Worm (Caenorhabditis elegans): ENCODE data around the gene F22E5.11.
A peak's percentile ranks its signal among the peaks of the same experiment; 100 is the strongest.
"Not testable (repeated sequence)": the region's sequence is repeated elsewhere in the genome, so short reads cannot be mapped to it uniquely, and the experiment has no call there.

The F22E5.11 gene

DNA sequence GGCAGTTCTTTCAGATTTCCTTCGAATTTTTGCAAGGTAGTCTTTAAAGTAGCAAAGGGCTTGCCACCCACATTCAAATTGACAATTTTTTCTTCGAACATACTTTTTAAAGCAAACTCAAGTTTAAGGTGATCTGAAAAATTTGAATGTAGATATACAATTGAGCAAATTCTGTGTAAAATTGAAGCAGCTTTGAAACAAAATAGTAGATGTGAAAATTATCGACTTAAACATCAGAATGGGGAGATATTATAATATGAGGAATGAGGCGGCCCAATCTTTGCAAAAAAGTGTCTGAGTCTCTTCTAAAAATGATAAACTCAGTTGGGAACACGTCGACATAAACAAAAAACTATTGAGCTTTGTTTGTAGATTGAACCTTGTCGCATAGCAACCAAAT lies at the start of gene F22E5.11:
Gene F22E5.11, minus strand, starts transcription at position 101 of the 400 bp plus-strand sequence.
- no peak for TF ChIP-seq npax-4 (tag; optimal IDR thresholded peaks at IDR 0.05)

DNA sequence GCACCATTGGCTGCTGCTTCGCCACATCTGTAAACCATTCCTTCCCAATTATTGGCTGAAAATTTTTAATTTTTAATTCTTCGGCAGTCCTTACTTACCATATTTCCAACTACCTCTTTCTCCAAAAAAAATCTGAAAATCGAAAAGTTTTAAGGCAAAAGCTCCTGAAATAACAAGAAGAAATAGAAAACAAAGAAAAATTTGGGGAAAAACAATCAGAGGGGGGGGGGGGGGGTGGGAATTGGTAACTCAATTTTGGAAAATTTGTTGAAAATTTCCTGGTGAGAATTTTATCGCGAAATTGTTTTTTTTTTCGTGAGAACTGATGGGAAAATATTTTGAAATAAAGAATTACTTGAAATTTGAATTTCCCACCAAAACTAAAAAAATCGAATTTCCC lies 48.1 kb upstream of the F22E5.11 start, which contains the start of gene set-11:
Gene set-11, minus strand, starts transcription at position 101 of the 400 bp plus-strand sequence.
- no peak for TF ChIP-seq unc-55 (GFP tag; optimal IDR thresholded peaks at IDR 0.05)

- TF ChIP-seq ceh-9 (tag; optimal IDR thresholded peaks at IDR 0.05) (no peak), ceh-19 (GFP tag; optimal IDR thresholded peaks at IDR 0.05) (no peak), gmeb-2 (tag; optimal IDR thresholded peaks at IDR 0.05) (no peak), pha-2 (tag; optimal IDR thresholded peaks at IDR 0.05) (no peak)
These were observed 45.7 kb upstream of the F22E5.11 start, which contains the start of gene nspf-3 for ce11 chrII:2690080-2690479. Gene nspf-3 (minus strand): TSS chrII:2690180.

DNA sequence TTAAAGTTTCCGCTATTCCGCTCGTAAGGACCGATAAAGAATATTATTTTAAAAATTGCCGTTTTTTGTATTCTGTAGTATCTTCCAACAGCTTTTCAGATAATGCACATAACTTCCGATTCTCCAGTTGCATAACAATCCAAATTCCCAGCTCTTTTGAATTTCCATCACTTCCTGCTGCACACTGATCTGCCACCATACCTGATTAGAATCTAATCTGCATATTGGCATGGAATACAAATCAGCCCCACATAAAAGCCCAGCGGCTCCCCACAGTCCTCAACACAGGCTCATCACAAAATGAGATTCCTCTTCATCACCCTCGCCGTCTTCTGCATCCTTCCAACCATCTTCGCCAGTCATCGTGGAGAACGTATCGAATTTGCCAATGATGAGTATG lies 44.2 kb upstream of the F22E5.11 start, which contains the start of gene nspf-2:
Gene nspf-2, plus strand, starts transcription at position 301 of the 400 bp plus-strand sequence.
- TF ChIP-seq ceh-22 (tag; optimal IDR thresholded peaks at IDR 0.05); fkh-6 (tag; optimal IDR thresholded peaks at IDR 0.05); ceh-6 (GFP tag; optimal IDR thresholded peaks at IDR 0.05): not testable (repeated sequence)

ce11 chrII:2686985-2687675 lies 42.7 kb upstream of the F22E5.11 start, which contains the start of the genes sup-9 and nspf-1:
Gene sup-9 (minus strand): TSS chrII:2687027.
Gene nspf-1 (plus strand): TSS chrII:2687625.
- TF ChIP-seq pax-1 (tag; optimal IDR thresholded peaks at IDR 0.05) (no peak), rnt-1 (tag; optimal IDR thresholded peaks at IDR 0.05) (no peak), ets-4 (tag; optimal IDR thresholded peaks at IDR 0.05) (no peak), unc-3 (GFP tag; conservative IDR thresholded peaks at IDR 0.05) (no peak), unc-3 (tag; optimal IDR thresholded peaks at IDR 0.05) (no peak), ceh-48 (tag; optimal IDR thresholded peaks at IDR 0.05) (no peak), unc-42 (tag; optimal IDR thresholded peaks at IDR 0.05) (peak; percentile 45), hlh-8 (tag; optimal IDR thresholded peaks at IDR 0.05) (peak; percentile 52), ahr-1 (tag; optimal IDR thresholded peaks at IDR 0.05) (no peak), ceh-18 (tag; optimal IDR thresholded peaks at IDR 0.05) (peak; percentile 36), unc-55 (GFP tag; optimal IDR thresholded peaks at IDR 0.05) (peak; percentile 35)

DNA sequence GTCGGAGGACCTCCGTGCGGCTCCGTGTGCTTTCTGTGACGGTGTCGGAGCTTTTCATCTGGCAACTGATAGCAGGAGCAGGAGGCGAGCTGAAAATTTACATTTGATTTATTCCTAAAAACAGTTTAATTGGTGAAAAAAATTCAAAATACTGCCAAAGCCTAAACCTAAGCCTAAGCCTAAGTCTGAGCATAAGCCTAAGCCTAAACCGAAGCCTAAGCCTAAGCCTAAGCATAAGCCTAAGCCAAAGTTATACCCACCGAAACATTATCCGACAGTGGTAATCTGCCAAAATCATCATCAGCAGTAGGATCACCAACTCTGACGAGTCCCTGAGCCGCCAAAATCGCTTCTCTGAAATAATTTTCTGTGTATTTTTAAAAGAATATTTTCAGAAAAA lies 40.4 kb upstream of the F22E5.11 start:
- TF ChIP-seq eyg-1 (tag; optimal IDR thresholded peaks at IDR 0.05) (no peak), ahr-1 (tag; optimal IDR thresholded peaks at IDR 0.05) (no peak), pax-1 (tag; optimal IDR thresholded peaks at IDR 0.05) (no peak), dve-1 (tag; optimal IDR thresholded peaks at IDR 0.05) (no peak), unc-42 (tag; optimal IDR thresholded peaks at IDR 0.05) (no peak), F13H6.1 (tag; optimal IDR thresholded peaks at IDR 0.05) (no peak), C38D4.7 (GFP tag; optimal IDR thresholded peaks at IDR 0.05) (no peak)

- TF ChIP-seq elt-4 (tag; optimal IDR thresholded peaks at IDR 0.05) (no peak), pha-4 (tag; optimal IDR thresholded peaks at IDR 0.05) (no peak), rnt-1 (tag; optimal IDR thresholded peaks at IDR 0.05) (no peak), ref-2 (tag; optimal IDR thresholded peaks at IDR 0.05) (no peak), hlh-8 (tag; optimal IDR thresholded peaks at IDR 0.05) (no peak)
These were observed 39.8 kb upstream of the F22E5.11 start, which contains the start of gene ceh-87 for ce11 chrII:2684208-2684607. Gene ceh-87 (minus strand): TSS chrII:2684308.

DNA sequence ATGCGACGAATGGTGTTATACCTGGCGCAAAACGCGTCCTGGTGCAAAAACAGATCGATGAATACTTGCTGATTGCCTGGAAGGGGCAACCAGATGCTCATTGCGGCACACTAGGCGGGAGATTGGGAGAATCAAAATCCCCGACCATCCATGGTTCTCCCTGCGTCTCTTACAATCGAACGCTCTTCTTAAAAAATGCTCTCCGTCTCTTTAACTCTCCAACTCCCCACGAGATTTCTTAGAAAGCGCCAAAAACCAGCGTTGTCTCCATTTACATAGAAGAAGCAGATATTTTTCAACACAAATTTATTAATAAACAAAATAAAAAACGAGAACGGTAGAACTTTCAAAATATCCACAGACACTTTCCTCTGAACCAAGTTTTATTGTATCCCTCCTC lies 36.7 kb upstream of the F22E5.11 start, which contains the start of gene F34D6.1:
Gene F34D6.1, minus strand, starts transcription at position 101 of the 400 bp plus-strand sequence.
- TF ChIP-seq gmeb-2 (tag; optimal IDR thresholded peaks at IDR 0.05) (no peak), elt-4 (tag; optimal IDR thresholded peaks at IDR 0.05) (no peak), fkh-6 (tag; optimal IDR thresholded peaks at IDR 0.05) (no peak), ceh-9 (tag; optimal IDR thresholded peaks at IDR 0.05) (no peak), pag-3 (tag; optimal IDR thresholded peaks at IDR 0.05; ENCODE audit: borderline replicate concordance) (no peak), ceh-30 (tag; optimal IDR thresholded peaks at IDR 0.05) (no peak)
